Fruit fly (Drosophila melanogaster): ENCODE results near the gene CG34124.

CG34124 gene

DNA sequence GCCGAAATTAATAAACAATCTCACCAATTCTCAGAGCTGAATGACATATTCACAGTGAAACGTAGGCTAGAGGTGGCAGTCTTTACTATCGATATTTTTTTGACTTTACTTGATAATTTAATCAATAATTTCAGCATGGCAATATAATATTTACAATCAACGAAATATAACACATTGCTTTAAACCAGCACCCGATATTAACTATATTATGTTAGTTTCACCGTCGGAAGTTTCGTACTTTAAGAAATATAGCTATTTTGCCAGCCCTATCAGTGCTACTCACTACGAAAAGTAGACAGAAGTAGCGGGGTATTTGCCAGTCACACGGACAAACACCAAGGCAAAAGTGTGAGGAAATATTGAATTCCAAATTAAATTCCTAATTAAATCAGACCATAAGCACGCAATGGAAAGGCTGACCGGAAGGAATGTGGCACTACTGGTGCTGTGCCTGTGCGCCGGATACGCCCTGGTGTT lies 52.6 kb downstream of the CG34124 start, which contains the start of the genes CG31917, Tfb5 and SelT (continued):
- TF ChIP-seq bsh (GFP tag; optimal IDR thresholded peaks at IDR 0.05), result peak in 1 of 2 experiments; percentile 40
- peak; percentile 17 for TF ChIP-seq CG18476 (GFP tag; optimal IDR thresholded peaks at IDR 0.05)
- TF ChIP-seq Hr3 (GFP tag; optimal IDR thresholded peaks at IDR 0.05), result peak; percentile 53
- peak; percentile 5 for TF ChIP-seq CG4328 (GFP tag; optimal IDR thresholded peaks at IDR 0.05)
- no peak for TF ChIP-seq CG7963 (GFP tag; IDR thresholded peaks at IDR 0.05; ENCODE audit: partially characterized antibody)
- TF ChIP-seq Doc3 (GFP tag; IDR thresholded peaks at IDR 0.05; ENCODE audit: partially characterized antibody), result peak; percentile 83
- TF ChIP-seq CG7357 (GFP tag; IDR thresholded peaks at IDR 0.05), result no peak
- TF ChIP-seq Lim3 (GFP tag; IDR thresholded peaks at IDR 0.05), result no peak
- peak; percentile 79 for TF ChIP-seq unc-4 (GFP tag; IDR thresholded peaks at IDR 0.05; ENCODE audit: partially characterized antibody)
- peak; percentile 59 for TF ChIP-seq NfI (GFP tag; optimal IDR thresholded peaks at IDR 0.05)
- TF ChIP-seq CG34224 (GFP tag; IDR thresholded peaks at IDR 0.05; ENCODE audit: partially characterized antibody), result peak; percentile 74
- TF ChIP-seq peb (GFP tag; IDR thresholded peaks at IDR 0.05), result no peak
- no peak for TF ChIP-seq cg (GFP tag; optimal IDR thresholded peaks at IDR 0.05)
- TF ChIP-seq CG2120 (GFP tag; optimal IDR thresholded peaks at IDR 0.05), result peak; percentile 85
- no peak for TF ChIP-seq Elba2 (GFP tag; optimal IDR thresholded peaks at IDR 0.05)
- TF ChIP-seq Oaz (GFP tag; IDR thresholded peaks at IDR 0.05), result no peak
- TF ChIP-seq MESR4 (GFP tag; optimal IDR thresholded peaks at IDR 0.05), result peak; percentile 65
- TF ChIP-seq CG15601 (tag; optimal IDR thresholded peaks at IDR 0.05), result peak; percentile 58
- no peak for TF ChIP-seq abd-A (tag; optimal IDR thresholded peaks at IDR 0.05)
- no peak; the same call in 1 of the 2 replicates for TF ChIP-seq CG6689 (GFP tag; IDR thresholded peaks at IDR 0.05)
- no peak for TF ChIP-seq eyg (GFP tag; optimal IDR thresholded peaks at IDR 0.05)
- TF ChIP-seq caup (GFP tag; optimal IDR thresholded peaks at IDR 0.05; ENCODE audit: severe bottlenecking), result no peak
- no peak for TF ChIP-seq CG31224 (GFP tag; IDR thresholded peaks at IDR 0.05)
- peak; percentile 39 for TF ChIP-seq CG10979 (tag; optimal IDR thresholded peaks at IDR 0.05)
- TF ChIP-seq CG17829 (tag; optimal IDR thresholded peaks at IDR 0.05), result peak; percentile 63
- peak; percentile 20 for TF ChIP-seq Dp (GFP tag; optimal IDR thresholded peaks at IDR 0.05)
- no peak for TF ChIP-seq CG11398 (GFP tag; optimal IDR thresholded peaks at IDR 0.05)
- peak in 1 of 2 experiments; percentile 4 for TF ChIP-seq Eip74EF (GFP tag; optimal IDR thresholded peaks at IDR 0.05)
- TF ChIP-seq CG5953 (GFP tag; IDR thresholded peaks at IDR 0.05), result no peak
- peak; percentile 70 for TF ChIP-seq bab2 (GFP tag; optimal IDR thresholded peaks at IDR 0.05)
- no peak for TF ChIP-seq CG31388 (GFP tag; optimal IDR thresholded peaks at IDR 0.05)
- TF ChIP-seq mld (GFP tag; IDR thresholded peaks at IDR 0.05; ENCODE audit: partially characterized antibody), result no peak
- TF ChIP-seq CG14014 (GFP tag; IDR thresholded peaks at IDR 0.05), result no peak
- no peak for TF ChIP-seq corto (GFP tag; optimal IDR thresholded peaks at IDR 0.05)
- TF ChIP-seq gro (GFP tag; optimal IDR thresholded peaks at IDR 0.05), result peak; percentile 45
- peak; percentile 94 for TF ChIP-seq Ets65A (GFP tag)
- TF ChIP-seq CG18011 (GFP tag; optimal IDR thresholded peaks at IDR 0.05), result no peak
- TF ChIP-seq Sry-β (GFP tag; optimal IDR thresholded peaks at IDR 0.05), result peak; percentile 96
- TF ChIP-seq eve (GFP tag; optimal IDR thresholded peaks at IDR 0.05), result no peak
- TF ChIP-seq CG6175 (GFP tag; IDR thresholded peaks at IDR 0.05), result no peak
- no peak for TF ChIP-seq crol (GFP tag; IDR thresholded peaks at IDR 0.05)
- no peak for TF ChIP-seq Camta (GFP tag; optimal IDR thresholded peaks at IDR 0.05)
- TF ChIP-seq CG4707 (GFP tag; optimal IDR thresholded peaks at IDR 0.05), result no peak
- TF ChIP-seq CG11247 (GFP tag; IDR thresholded peaks at IDR 0.05), result no peak
- no peak for TF ChIP-seq mirr (GFP tag; optimal IDR thresholded peaks at IDR 0.05)
- TF ChIP-seq CG6683 (GFP tag; optimal IDR thresholded peaks at IDR 0.05), result no peak
- TF ChIP-seq Meics (GFP tag; optimal IDR thresholded peaks at IDR 0.05), result no peak
- no peak for TF ChIP-seq dimm (GFP tag; IDR thresholded peaks at IDR 0.05)
- no peak for TF ChIP-seq Hr39 (optimal IDR thresholded peaks at IDR 0.05)
- TF ChIP-seq D19B (GFP tag; optimal IDR thresholded peaks at IDR 0.05), result no peak

Measured in whole organism, embryonic.